Worm (Caenorhabditis elegans): ENCODE measurements around the gene col-42.

col-42 gene

DNA sequence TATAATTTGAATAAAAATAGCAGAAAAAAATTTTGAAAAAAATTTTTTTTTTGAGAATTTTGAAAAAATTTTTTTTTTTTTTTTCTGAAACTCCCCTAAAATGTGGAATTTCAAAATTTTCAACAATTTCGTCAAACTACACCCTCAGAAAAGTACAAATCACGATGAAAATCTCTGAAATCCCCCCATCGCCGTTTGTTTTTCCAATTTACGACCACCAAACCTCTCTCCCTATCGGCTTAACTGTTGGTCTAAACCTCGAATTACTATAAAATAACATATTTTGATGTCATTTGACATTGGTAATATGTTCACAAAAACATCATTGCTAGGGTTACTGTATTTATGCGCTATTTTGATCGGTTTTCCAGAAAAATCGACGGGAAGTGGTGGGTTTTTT is 31.7 kb downstream of the col-42 start, which contains the start of gene Y69H2.10:
TSS of gene Y69H2.10 (plus strand) at position 301 of the 400 bp plus-strand sequence.
- TF ChIP-seq gmeb-1 (tag; optimal IDR thresholded peaks at IDR 0.05) (no peak), dmd-4 (tag; optimal IDR thresholded peaks at IDR 0.05) (no peak), ztf-4 (tag; optimal IDR thresholded peaks at IDR 0.05) (no peak), elt-1 (tag; optimal IDR thresholded peaks at IDR 0.05) (no peak), ztf-1 (GFP tag; conservative IDR thresholded peaks at IDR 0.05) (no peak), crh-2 (tag; optimal IDR thresholded peaks at IDR 0.05) (no peak), mbf-1 (tag; optimal IDR thresholded peaks at IDR 0.05) (no peak), alr-1 (tag; optimal IDR thresholded peaks at IDR 0.05) (no peak)

DNA sequence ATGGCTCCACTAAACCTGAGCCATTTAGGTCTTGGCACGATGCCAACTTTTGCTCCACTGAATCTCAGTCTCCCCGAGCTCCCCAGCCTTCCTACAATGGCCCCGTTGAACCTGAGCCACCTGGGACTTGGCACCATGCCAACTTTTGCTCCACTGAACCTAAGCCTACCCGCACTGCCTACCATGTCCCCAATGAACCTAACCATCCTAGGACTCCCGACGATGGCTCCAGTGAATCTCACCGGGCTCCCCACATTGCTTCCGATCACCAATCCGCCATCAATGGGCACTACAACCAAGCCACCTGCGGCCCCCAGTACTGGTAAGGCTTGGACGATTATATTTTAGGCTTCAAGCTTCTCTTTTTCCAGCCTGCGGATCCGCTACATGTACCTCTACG is 33.5 kb downstream of the col-42 start:
- TF ChIP-seq ceh-16 (tag; optimal IDR thresholded peaks at IDR 0.05) (no peak), nhr-11 (tag; optimal IDR thresholded peaks at IDR 0.05) (no peak), elt-3 (tag; optimal IDR thresholded peaks at IDR 0.05) (no peak), unc-39 (tag; optimal IDR thresholded peaks at IDR 0.05) (no peak), nhr-6 (tag; optimal IDR thresholded peaks at IDR 0.05) (no peak), egl-27 (tag; optimal IDR thresholded peaks at IDR 0.05) (no peak), nhr-12 (tag; optimal IDR thresholded peaks at IDR 0.05) (no peak), lin-11 (tag; optimal IDR thresholded peaks at IDR 0.05) (no peak)

DNA sequence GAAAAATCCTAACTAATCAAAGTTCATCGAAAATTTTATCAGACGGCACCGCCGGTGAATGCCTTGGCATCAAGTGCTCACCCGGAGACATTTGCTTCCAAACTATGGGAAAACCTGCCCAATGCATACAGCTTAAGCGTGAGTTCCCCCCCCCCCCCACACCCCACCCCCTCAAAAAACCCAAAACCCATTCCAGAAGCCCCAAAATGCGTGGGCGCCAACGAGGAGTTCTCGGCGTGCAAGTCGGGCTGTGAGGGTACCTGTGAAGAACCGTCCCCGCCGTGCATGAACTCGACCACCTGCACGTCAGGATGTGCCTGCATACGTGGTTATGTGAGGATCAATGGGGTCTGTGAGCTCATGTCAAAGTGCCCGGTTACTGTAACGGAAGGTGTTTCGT is 36.1 kb downstream of the col-42 start:
- TF ChIP-seq nhr-6 (tag; optimal IDR thresholded peaks at IDR 0.05) (no peak), R02D3.7 (tag; optimal IDR thresholded peaks at IDR 0.05) (no peak), sma-3 (GFP tag; optimal IDR thresholded peaks at IDR 0.05) (no peak), mbf-1 (tag; optimal IDR thresholded peaks at IDR 0.05) (no peak)

DNA sequence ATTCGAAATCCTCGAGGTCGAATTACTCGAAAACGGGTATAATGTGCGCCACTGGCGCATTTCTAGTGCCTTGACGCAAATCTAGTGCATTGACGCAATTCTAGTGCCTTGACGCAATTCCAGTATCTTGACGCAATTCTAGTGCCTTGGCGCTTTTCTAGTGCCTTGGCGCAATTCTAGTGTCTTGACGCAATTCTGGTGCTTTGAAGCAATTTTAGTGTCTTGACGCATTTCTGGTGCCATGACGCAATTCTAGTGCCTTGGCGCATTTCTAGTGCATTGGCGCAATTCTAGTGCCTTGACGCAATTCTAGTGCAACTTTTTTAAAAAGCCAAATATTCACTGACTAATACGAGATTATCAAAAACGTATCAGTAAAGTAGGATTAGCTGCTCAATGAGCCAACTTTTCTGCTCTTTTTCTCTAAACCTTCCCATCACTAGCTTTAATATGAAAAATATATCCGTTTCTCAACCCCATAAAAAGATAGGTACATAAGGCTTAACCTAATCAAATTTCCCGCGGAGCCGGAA is 46.2 kb downstream of the col-42 start, which contains the start of gene Y69H2.17:
TSS of gene Y69H2.17 (plus strand) at position 483 of the 533 bp plus-strand sequence.
- TF ChIP-seq alr-1 (tag; optimal IDR thresholded peaks at IDR 0.05) = no peak
- no peak for TF ChIP-seq sma-3 (GFP tag; optimal IDR thresholded peaks at IDR 0.05)
- TF ChIP-seq gmeb-1 (tag; optimal IDR thresholded peaks at IDR 0.05) = no peak
- no peak for TF ChIP-seq nhr-129 (tag; optimal IDR thresholded peaks at IDR 0.05)
- no peak for TF ChIP-seq nhr-25 (tag; optimal IDR thresholded peaks at IDR 0.05)
- TF ChIP-seq ama-1 (optimal IDR thresholded peaks at IDR 0.05) = no peak
- TF ChIP-seq zag-1 (tag; optimal IDR thresholded peaks at IDR 0.05) = no peak
- TF ChIP-seq dmd-4 (tag; optimal IDR thresholded peaks at IDR 0.05) = no peak

DNA sequence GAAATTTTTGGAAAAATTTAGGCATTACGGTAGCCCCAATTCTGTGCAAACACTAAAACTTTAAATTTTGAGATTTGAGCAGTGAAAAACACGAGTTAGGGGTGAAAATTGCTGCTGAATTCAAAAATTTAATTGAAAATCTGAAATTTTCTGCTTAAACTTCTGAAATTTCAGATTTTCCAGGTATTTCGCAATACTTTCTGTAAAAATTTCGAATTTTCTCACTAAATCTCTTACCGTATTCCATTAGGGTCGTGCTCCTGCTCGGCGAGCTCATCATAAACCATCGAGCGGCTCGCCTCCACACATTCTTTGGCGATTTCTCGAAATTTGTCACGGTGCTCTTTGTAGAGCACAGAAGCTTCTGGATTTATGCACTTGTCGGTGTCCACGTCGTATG is 49.1 kb downstream of the col-42 start:
- no peak for TF ChIP-seq ama-1 (optimal IDR thresholded peaks at IDR 0.05)
- no peak for TF ChIP-seq mab-5 (tag; optimal IDR thresholded peaks at IDR 0.05)
- no peak for TF ChIP-seq nhr-12 (tag; optimal IDR thresholded peaks at IDR 0.05)
- TF ChIP-seq mbf-1 (tag; optimal IDR thresholded peaks at IDR 0.05) = no peak
- TF ChIP-seq egl-27 (tag; optimal IDR thresholded peaks at IDR 0.05) = no peak
- no peak for TF ChIP-seq ZK546.5 (tag; optimal IDR thresholded peaks at IDR 0.05)
- no peak for TF ChIP-seq blmp-1 (tag; optimal IDR thresholded peaks at IDR 0.05; ENCODE audit: insufficient read depth)
- TF ChIP-seq zag-1 (tag; optimal IDR thresholded peaks at IDR 0.05) = no peak
